Worm (Caenorhabditis elegans): ENCODE measurements around the gene C49C8.8.
A peak's percentile ranks its signal among the peaks of the same experiment; 100 is the strongest.

- no peak for TF ChIP-seq dmd-4 (tag; optimal IDR thresholded peaks at IDR 0.05)
- no peak for TF ChIP-seq ama-1 (optimal IDR thresholded peaks at IDR 0.05)
- TF ChIP-seq nhr-23 (tag; optimal IDR thresholded peaks at IDR 0.05): no peak
- no peak for TF ChIP-seq fos-1 (tag; optimal IDR thresholded peaks at IDR 0.05)
- TF ChIP-seq lin-11 (tag; optimal IDR thresholded peaks at IDR 0.05): no peak
- TF ChIP-seq nhr-25 (tag; optimal IDR thresholded peaks at IDR 0.05): no peak
- TF ChIP-seq elt-3 (tag; optimal IDR thresholded peaks at IDR 0.05): no peak
- no peak for TF ChIP-seq skn-1 (tag; optimal IDR thresholded peaks at IDR 0.05)
- TF ChIP-seq lin-39 (tag; optimal IDR thresholded peaks at IDR 0.05): no peak
- peak; percentile 35 to 59 for TF ChIP-seq lsy-2 (tag; optimal IDR thresholded peaks at IDR 0.05)
- TF ChIP-seq nhr-129 (tag; optimal IDR thresholded peaks at IDR 0.05): peak; percentile 83
These were observed 22.3 kb upstream of the C49C8.8 start for ce11 chrIV:8629609-8630052.
